Fruit fly (Drosophila melanogaster) whole organism, larva: ENCODE results near the gene yata.

Source experiments
- noc ChIP-seq: fragments of 200-800 bp; sonication (Bioruptor generic); optimal IDR thresholded peaks from 3 replicates; lab custom pipeline; 2019; ENCODE audit warnings: missing biosample characterization, mild to moderate bottlenecking, missing genetic modification characterization, moderate library complexity

The yata gene

dm6 chr3R:29748591-29749303 is at the start of gene yata, which contains the start of gene ATPsyngamma:
Gene yata, plus strand, starts transcription at chr3R:29749219.
Gene ATPsyngamma, minus strand, starts transcription at chr3R:29749163.
- TF ChIP-seq noc (tag; lab: Kevin White, UChicago): no peak

dm6 chr3R:29699220-29699619 is 49.8 kb upstream of the yata start:
- TF ChIP-seq noc (tag; lab: Kevin White, UChicago): no peak

- no peak for TF ChIP-seq noc (tag; lab: Kevin White, UChicago)
Observed at dm6 chr3R:29701739-29702138, 47.3 kb upstream of the yata start.

DNA sequence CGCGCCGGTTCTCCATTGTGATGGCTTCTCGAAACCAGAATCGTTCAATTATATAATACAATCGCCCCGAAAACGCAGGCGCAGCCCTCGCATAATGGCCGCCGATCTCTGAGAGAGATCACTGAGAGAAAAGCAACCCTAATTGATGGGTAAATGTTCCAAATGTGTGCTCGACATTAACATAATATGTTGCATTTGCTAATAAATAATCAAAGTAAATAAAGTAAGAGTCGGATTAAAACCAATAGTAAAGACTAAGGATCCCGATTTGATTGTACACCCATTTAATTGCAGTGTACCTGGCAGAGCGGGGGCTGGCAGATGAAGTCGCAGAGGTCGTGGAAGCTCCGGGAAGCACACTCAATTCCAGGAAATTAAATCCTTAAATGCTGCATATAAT is 44.5 kb upstream of the yata start:
- TF ChIP-seq noc (tag; lab: Kevin White, UChicago): no peak

- TF ChIP-seq noc (tag; lab: Kevin White, UChicago): no peak
Observed at dm6 chr3R:29705789-29706303, 43.2 kb upstream of the yata start.

- TF ChIP-seq noc (tag; lab: Kevin White, UChicago): no peak
Observed at dm6 chr3R:29707258-29707657, 41.8 kb upstream of the yata start.

DNA sequence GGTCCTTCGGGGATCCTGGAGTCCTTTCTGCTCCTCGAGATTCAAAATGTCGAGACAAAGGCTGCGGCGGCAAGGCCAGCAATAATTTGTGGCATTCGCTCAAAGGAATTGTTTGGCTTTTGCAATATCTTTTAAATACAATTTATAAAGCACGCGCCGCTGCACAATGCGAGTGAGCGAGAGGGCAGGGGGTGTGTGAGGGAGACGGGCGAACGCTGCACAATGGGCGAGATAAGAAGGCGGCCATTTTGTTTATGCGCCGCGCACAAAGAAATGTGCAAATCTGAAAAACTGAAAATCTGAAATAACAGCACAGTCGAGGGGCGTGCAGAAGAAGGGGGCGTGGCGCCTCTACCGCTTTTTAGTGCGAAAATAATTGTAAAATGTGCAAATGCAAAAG is 40.7 kb upstream of the yata start:
- no peak for TF ChIP-seq noc (tag; lab: Kevin White, UChicago)

- no peak for TF ChIP-seq noc (tag; lab: Kevin White, UChicago)
Observed at dm6 chr3R:29711434-29711833, 37.6 kb upstream of the yata start.

- no peak for TF ChIP-seq noc (tag; lab: Kevin White, UChicago)
Observed at dm6 chr3R:29714314-29714713, 34.7 kb upstream of the yata start, which contains the start of gene Obp99d. Gene Obp99d, plus strand, starts transcription at chr3R:29714505.

DNA sequence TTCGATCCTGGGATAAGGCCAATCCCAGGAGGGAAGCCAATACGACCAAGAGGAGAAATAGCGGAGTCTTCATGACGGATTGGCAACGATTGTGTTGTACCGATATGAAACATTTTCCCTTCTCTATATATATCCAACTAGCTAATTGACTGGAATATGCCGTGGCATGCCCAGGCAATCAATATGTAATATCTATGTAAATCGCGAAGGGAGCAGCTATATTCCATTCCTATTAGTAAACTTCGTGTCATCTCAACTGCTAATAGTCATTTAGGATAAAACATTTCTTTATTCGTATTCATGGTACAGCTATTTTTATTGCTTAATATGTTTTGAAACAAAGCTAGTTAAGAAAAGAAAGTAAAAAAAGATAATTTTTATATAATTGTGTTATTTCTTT is 33.7 kb upstream of the yata start, which contains the start of gene Dup99B:
Gene Dup99B (minus strand): TSS at position 101 of the 400 bp plus-strand sequence.
- TF ChIP-seq noc (tag; lab: Kevin White, UChicago): no peak

dm6 chr3R:29716043-29716781 is 32.8 kb upstream of the yata start:
- no peak for TF ChIP-seq noc (tag; lab: Kevin White, UChicago)

dm6 chr3R:29716782-29717317 is 32.2 kb upstream of the yata start, which contains the start of gene Obp99b:
Gene Obp99b, minus strand, starts transcription at chr3R:29716896.
- no peak for TF ChIP-seq noc (tag; lab: Kevin White, UChicago)

dm6 chr3R:29717519-29717918 is 31.5 kb upstream of the yata start:
- TF ChIP-seq noc (tag; lab: Kevin White, UChicago): no peak

DNA sequence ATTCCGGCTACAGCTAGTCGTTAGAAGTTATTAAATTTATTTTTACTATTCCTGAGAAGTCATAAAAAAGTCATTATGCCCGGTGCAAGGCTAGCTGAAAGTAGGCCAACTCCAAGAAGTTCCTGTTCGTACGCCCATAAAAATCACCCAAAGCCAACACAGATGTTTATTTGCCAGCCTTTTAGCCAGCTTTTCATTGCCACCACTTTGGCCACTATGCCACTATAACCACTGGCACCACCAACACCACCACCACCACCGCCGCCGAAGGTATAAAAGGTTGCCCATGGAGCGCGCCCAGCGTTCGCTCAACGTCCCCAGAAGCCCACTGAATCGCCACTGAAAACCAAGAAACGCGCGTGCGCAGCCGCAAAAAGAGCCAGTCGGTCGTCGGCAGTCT is 30.7 kb upstream of the yata start, which contains the start of gene CG15506:
Gene CG15506 (plus strand): TSS at position 301 of the 400 bp plus-strand sequence.
- no peak for TF ChIP-seq noc (tag; lab: Kevin White, UChicago)

dm6 chr3R:29722238-29722637 is 26.8 kb upstream of the yata start, which contains the start of gene CG34296:
Gene CG34296, plus strand, starts transcription at chr3R:29722538.
- no peak for TF ChIP-seq noc (tag; lab: Kevin White, UChicago)
